Fruit fly (Drosophila melanogaster): Measurements from ENCODE around the gene CG31300.

Gene CG31300

DNA sequence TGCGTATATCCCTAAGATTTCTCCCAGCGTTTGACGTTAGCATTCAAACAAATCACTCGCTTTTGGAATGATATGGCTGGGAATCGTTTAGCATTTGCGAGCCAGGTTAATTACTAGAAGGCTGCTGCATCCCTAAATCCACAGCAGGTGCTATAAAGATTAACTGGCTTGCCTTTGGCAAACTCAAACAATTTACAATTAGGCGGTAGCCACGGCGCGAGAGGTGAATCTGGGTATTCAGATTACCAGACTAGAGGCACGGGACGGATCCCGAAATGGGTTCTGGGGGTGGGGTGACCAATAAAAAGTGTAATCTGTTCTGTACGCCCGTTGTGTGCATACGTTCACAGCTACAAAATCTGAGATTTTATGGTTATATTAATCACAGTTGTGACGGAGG lies 2.3 kb upstream of the CG31300 start, which contains the start of gene CG11892 (continued):
- TF ChIP-seq ash1 (GFP tag; optimal IDR thresholded peaks at IDR 0.05) (peak; percentile 45), B-H2 (GFP tag; optimal IDR thresholded peaks at IDR 0.05) (peak; percentile 19)

DNA sequence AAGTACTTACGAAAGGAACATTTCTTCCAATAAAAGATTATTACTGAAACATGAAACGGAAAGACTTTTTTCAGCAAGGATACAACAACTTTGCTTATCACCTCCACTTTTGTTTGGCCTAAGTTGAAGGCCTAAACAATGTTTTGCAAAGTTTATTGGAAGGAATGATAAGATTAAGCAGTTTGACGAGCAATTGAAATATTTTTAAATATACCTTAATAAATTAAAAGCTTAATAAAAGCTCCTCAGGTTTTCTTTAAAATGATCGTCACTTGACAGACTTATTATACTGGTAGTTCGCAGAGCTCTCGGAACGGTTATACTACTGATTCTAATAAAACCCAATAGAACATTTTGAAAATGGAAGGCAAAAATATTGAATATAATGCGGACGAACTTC lies 1.8 kb downstream of the CG31300 start, which contains the start of gene CG31104:
Gene CG31104 (plus strand): TSS at position 301 of the 400 bp plus-strand sequence.
- TF ChIP-seq CG7928 (GFP tag; optimal IDR thresholded peaks at IDR 0.05) (no peak), exex (tag; optimal IDR thresholded peaks at IDR 0.05) (peak; percentile 22)

DNA sequence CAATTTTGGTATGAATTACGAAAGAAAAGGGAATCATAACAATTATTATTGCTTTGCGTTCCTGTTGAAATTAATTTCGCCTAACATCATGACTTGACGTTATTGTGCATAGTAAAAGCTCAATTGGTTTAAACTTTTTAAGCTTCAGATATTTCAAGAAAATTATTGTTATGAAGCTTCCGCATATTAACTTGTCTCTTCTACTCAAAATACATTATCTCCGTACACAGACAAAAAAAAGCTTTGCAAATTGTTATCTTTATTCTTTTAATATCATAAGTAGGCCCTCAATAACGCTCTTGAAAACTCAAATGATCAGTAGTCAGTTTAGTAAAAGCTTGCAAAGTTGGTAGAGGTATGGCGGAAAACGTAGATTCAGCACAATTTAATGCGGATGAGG lies 3.7 kb downstream of the CG31300 start, which contains the start of gene CG13658:
Gene CG13658 (plus strand): TSS at position 347 of the 400 bp plus-strand sequence.
- TF ChIP-seq Abd-B (GFP tag; optimal IDR thresholded peaks at IDR 0.05) (no peak), sens (GFP tag) (peak; percentile 13), Trl (optimal IDR thresholded peaks at IDR 0.05) (peak in 1 of 2 experiments; percentile 16), Trl (GFP tag; optimal IDR thresholded peaks at IDR 0.05) (no peak), exex (tag; optimal IDR thresholded peaks at IDR 0.05) (peak; percentile 69), z (GFP tag; IDR thresholded peaks at IDR 0.05) (0 out of 3 replicates have a peak, but pooled peaks have one; percentile 31), CG10959 (GFP tag; IDR thresholded peaks at IDR 0.05) (no peak), sug (tag; optimal IDR thresholded peaks at IDR 0.05) (peak; percentile 29), Hr78 (GFP tag; optimal IDR thresholded peaks at IDR 0.05) (no peak), chinmo (GFP tag; IDR thresholded peaks at IDR 0.05; ENCODE audit: partially characterized antibody) (0 out of 4 replicates have a peak, but pooled peaks have one; percentile 17)

DNA sequence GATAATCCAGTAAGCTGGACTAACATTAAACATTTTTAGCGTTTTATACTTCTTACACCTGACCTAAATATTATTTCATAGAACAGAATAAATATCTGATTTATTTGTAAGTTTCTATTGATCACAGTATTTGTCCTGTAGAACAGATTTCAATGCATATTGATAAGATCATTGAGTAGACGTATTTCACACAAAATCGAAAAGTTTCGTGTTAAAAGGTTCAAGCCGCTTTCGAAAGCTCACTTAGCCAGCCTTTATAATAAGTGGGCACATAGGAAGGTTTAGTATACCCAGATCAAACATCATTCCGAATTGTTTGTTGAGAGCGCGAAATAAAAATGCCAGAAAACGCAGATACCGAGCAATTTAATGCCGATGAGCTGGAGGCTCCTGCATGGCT lies 6.2 kb downstream of the CG31300 start, which contains the start of gene CG11893:
Gene CG11893 (plus strand): TSS at position 301 of the 400 bp plus-strand sequence.
- TF ChIP-seq CG8281 (tag; optimal IDR thresholded peaks at IDR 0.05) (no peak), hkb (optimal IDR thresholded peaks at IDR 0.05) (no peak), hkb (GFP tag; IDR thresholded peaks at IDR 0.05) (no peak), fd64A (GFP tag; optimal IDR thresholded peaks at IDR 0.05) (no peak), ewg (GFP tag; optimal IDR thresholded peaks at IDR 0.05) (no peak), Jarid2 (GFP tag; optimal IDR thresholded peaks at IDR 0.05) (no peak), pnt (GFP tag; optimal IDR thresholded peaks at IDR 0.05) (no peak), fru (optimal IDR thresholded peaks at IDR 0.05) (no peak), Mrtf (GFP tag; IDR thresholded peaks at IDR 0.05) (no peak), nerfin-2 (GFP tag; IDR thresholded peaks at IDR 0.05; ENCODE audit: partially characterized antibody) (no peak), CG14860 (GFP tag; IDR thresholded peaks at IDR 0.05; ENCODE audit: partially characterized antibody) (no peak), Neu2 (GFP tag; optimal IDR thresholded peaks at IDR 0.05; ENCODE audit: borderline replicate concordance) (no peak), CG5245 (GFP tag; optimal IDR thresholded peaks at IDR 0.05) (no peak), sqz (GFP tag; optimal IDR thresholded peaks at IDR 0.05) (no peak), CG7839 (tag; optimal IDR thresholded peaks at IDR 0.05) (no peak)

DNA sequence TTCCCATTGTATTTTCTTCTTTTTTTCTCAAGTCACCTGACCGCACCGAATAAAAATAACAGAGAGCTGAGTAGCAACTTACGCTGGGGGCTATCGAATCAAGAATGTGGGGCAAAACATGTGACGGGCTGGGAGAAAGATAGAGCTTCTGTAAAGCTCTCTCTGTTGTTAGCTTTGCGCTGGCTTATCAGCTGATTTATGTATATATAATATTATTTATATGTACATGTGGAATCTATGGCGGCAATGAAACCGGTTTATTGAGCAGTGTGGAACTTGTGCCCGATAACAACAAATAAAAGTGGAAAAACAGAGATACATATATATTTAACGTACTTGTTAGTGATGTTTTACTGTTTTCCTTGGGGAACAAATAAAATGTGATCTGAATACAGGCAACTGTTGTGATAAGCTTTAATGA lies 9.5 kb downstream of the CG31300 start, which contains the start of gene CG31098:
Gene CG31098 (minus strand): TSS at position 114 of the 421 bp plus-strand sequence.
- peak; percentile 58 for TF ChIP-seq CG15514 (GFP tag; optimal IDR thresholded peaks at IDR 0.05)
- peak; percentile 53 for TF ChIP-seq CG3281 (GFP tag; optimal IDR thresholded peaks at IDR 0.05)
- peak; percentile 61 for TF ChIP-seq corto (GFP tag; optimal IDR thresholded peaks at IDR 0.05)
- peak; percentile 76 for TF ChIP-seq mirr (GFP tag; optimal IDR thresholded peaks at IDR 0.05)
- peak; percentile 40 for TF ChIP-seq wek (GFP tag; optimal IDR thresholded peaks at IDR 0.05)
- peak; percentile 5 for TF ChIP-seq MESR4 (GFP tag; optimal IDR thresholded peaks at IDR 0.05)
- peak; percentile 47 for TF ChIP-seq CG17385 (GFP tag; optimal IDR thresholded peaks at IDR 0.05)
- TF ChIP-seq Ptx1 (GFP tag; IDR thresholded peaks at IDR 0.05): no peak
- no peak for TF ChIP-seq CG2199 (GFP tag; IDR thresholded peaks at IDR 0.05)
- TF ChIP-seq CG12219 (GFP tag; optimal IDR thresholded peaks at IDR 0.05): peak; percentile 2
- peak; percentile 35 for TF ChIP-seq Vsx1 (GFP tag; optimal IDR thresholded peaks at IDR 0.05)
- peak; percentile 47 for TF ChIP-seq pfk (GFP tag; optimal IDR thresholded peaks at IDR 0.05)
- no peak for TF ChIP-seq Dad (GFP tag; optimal IDR thresholded peaks at IDR 0.05)
- TF ChIP-seq gt (GFP tag; IDR thresholded peaks at IDR 0.05): no peak
- peak; percentile 20 for TF ChIP-seq HmgZ (tag; optimal IDR thresholded peaks at IDR 0.05)
- TF ChIP-seq CG11696 (GFP tag; IDR thresholded peaks at IDR 0.05): no peak
- TF ChIP-seq CG12071 (GFP tag; optimal IDR thresholded peaks at IDR 0.05): peak; percentile 52
